Worm (Caenorhabditis elegans) whole organism, late embryonic: ENCODE results near the gene K03H6.4.

Source experiments
- ceh-19 ChIP-seq: fragments of 200-800 bp; sonication (Bioruptor generic); optimal IDR thresholded peaks from 2 replicates; lab custom pipeline; 2018; ENCODE audit warnings: mild to moderate bottlenecking, missing genetic modification characterization, missing compliant biosample characterization
- ceh-6 ChIP-seq: fragments of 200-800 bp; sonication (Bioruptor generic); optimal IDR thresholded peaks from 2 replicates; lab custom pipeline; 2018; ENCODE audit warnings: mild to moderate bottlenecking, missing genetic modification characterization, missing compliant biosample characterization
- elt-2 ChIP-seq: sonication (generic microtip); optimal IDR thresholded peaks from 2 replicates; lab custom pipeline; 2016; ENCODE audit warnings: missing genetic modification reagents, missing genetic modification characterization, missing compliant biosample characterization
- ets-4 ChIP-seq: sonication (generic microtip); optimal IDR thresholded peaks from 2 replicates; lab custom pipeline; 2016; ENCODE audit warnings: missing genetic modification characterization, missing compliant biosample characterization
- eyg-1 ChIP-seq: sonication (generic microtip); optimal IDR thresholded peaks from 2 replicates; lab custom pipeline; 2016; ENCODE audit warnings: missing genotype, missing genetic modification characterization, missing compliant biosample characterization

ce11 chrIV:1565725-1566124 is 44.6 kb upstream of the K03H6.4 start:
- no peak for TF ChIP-seq ceh-19 (GFP tag; lab: Kevin White, UChicago)
- TF ChIP-seq ets-4 (tag; lab: Kevin White, UChicago), result no peak
- no peak for TF ChIP-seq elt-2 (tag; lab: Kevin White, UChicago)
- no peak for TF ChIP-seq eyg-1
- TF ChIP-seq ceh-6 (GFP tag; lab: Kevin White, UChicago), result no peak
